Fruit fly (Drosophila melanogaster) whole organism, embryonic: Measurements from ENCODE around the gene pyd.

Source experiments
- Abd-B ChIP-seq: fragments of 200-800 bp; sonication (Bioruptor generic); optimal IDR thresholded peaks from 2 replicates; lab custom pipeline; 2018; ENCODE audit warnings: missing biosample characterization, mild to moderate bottlenecking, missing genetic modification characterization, moderate library complexity
- Awh ChIP-seq: fragments of 200-800 bp; sonication (Bioruptor generic); IDR thresholded peaks from 2 replicates; pipeline ENCODE4, ENCODE4 v1.3.6; 2022; ENCODE audit warnings: missing biosample characterization, missing genetic modification characterization
- BtbVII ChIP-seq: fragments of 200-800 bp; sonication (Bioruptor generic); optimal IDR thresholded peaks from 3 replicates; lab custom pipeline; 2017; ENCODE audit warnings: missing biosample characterization, mild to moderate bottlenecking, missing genetic modification characterization
- CG10959 ChIP-seq: fragments of 200-800 bp; sonication (Bioruptor generic); IDR thresholded peaks from 2 replicates; pipeline ENCODE4 v1.3.6; 2022; ENCODE audit warnings: missing biosample characterization, missing genetic modification characterization
- CG11093 ChIP-seq: fragments of 200-800 bp; sonication (Bioruptor generic); IDR thresholded peaks from 3 replicates; pipeline ENCODE4 v1.3.6; 2022; ENCODE audit warnings: missing biosample characterization, missing genetic modification characterization
- CG12071 ChIP-seq: fragments of 200-800 bp; sonication (Bioruptor generic); optimal IDR thresholded peaks from 3 replicates; lab custom pipeline; 2018; ENCODE audit warnings: missing biosample characterization, mild to moderate bottlenecking, missing genetic modification characterization
- CG14014 ChIP-seq: fragments of 200-800 bp; sonication (Bioruptor generic); IDR thresholded peaks from 2 replicates; pipeline ENCODE4 v1.3.6; 2022; ENCODE audit warnings: missing biosample characterization, missing genetic modification characterization
- CG14710 ChIP-seq: fragments of 200-800 bp; sonication (Bioruptor generic); optimal IDR thresholded peaks from 3 replicates; lab custom pipeline; 2019; ENCODE audit warnings: missing biosample characterization, mild to moderate bottlenecking, missing genetic modification characterization, moderate library complexity
- CG15269 ChIP-seq: fragments of 200-800 bp; sonication (Bioruptor generic); optimal IDR thresholded peaks from 2 replicates; lab custom pipeline; 2018; ENCODE audit warnings: missing biosample characterization, mild to moderate bottlenecking, missing genetic modification characterization, moderate library complexity
- CG1529 ChIP-seq: fragments of 200-800 bp; sonication (Bioruptor generic); optimal IDR thresholded peaks from 3 replicates; lab custom pipeline; 2018; ENCODE audit warnings: missing biosample characterization, missing genetic modification characterization
- CG1603 ChIP-seq: fragments of 200-800 bp; sonication (Bioruptor generic); optimal IDR thresholded peaks from 2 replicates; lab custom pipeline; 2019; ENCODE audit warnings: missing biosample characterization, mild to moderate bottlenecking, missing genetic modification characterization, moderate library complexity
- CG17359 ChIP-seq: fragments of 200-800 bp; sonication (Bioruptor generic); optimal IDR thresholded peaks from 3 replicates; lab custom pipeline; 2018; ENCODE audit warnings: missing biosample characterization, mild to moderate bottlenecking, missing genetic modification characterization, moderate library complexity
- CG17385 ChIP-seq: fragments of 200-800 bp; sonication (Bioruptor generic); optimal IDR thresholded peaks from 3 replicates; lab custom pipeline; 2018; ENCODE audit warnings: missing biosample characterization, mild to moderate bottlenecking, missing genetic modification characterization
- CG17829 ChIP-seq: fragments of 200-800 bp; optimal IDR thresholded peaks from 2 replicates; lab custom pipeline; 2019; ENCODE audit warnings: missing biosample characterization, mild to moderate bottlenecking, missing genetic modification characterization, moderate library complexity
- CG30431 ChIP-seq: fragments of 200-800 bp; sonication (Bioruptor generic); optimal IDR thresholded peaks from 2 replicates; lab custom pipeline; 2017; ENCODE audit warnings: missing biosample characterization, missing genetic modification characterization
- CG32532 ChIP-seq: fragments of 200-800 bp; sonication (Bioruptor generic); IDR thresholded peaks from 2 replicates; pipeline ENCODE4 v1.3.6; 2022; ENCODE audit warnings: missing biosample characterization, missing genetic modification characterization
- CG34422 ChIP-seq: fragments of 200-800 bp; sonication (Bioruptor generic); IDR thresholded peaks from 3 replicates; pipeline ENCODE4 v1.3.6; 2022; ENCODE audit warnings: missing biosample characterization, missing genetic modification characterization
- CG4282 ChIP-seq: fragments of 200-800 bp; sonication (Bioruptor generic); optimal IDR thresholded peaks from 2 replicates; lab custom pipeline; 2016; ENCODE audit warnings: missing biosample characterization, missing genetic modification characterization
- CG4328 ChIP-seq: fragments of 200-800 bp; sonication (Bioruptor generic); optimal IDR thresholded peaks from 3 replicates; lab custom pipeline; 2017; ENCODE audit warnings: missing biosample characterization, missing genetic modification reagents, missing genetic modification characterization
- CG4404 ChIP-seq: fragments of 200-800 bp; sonication (Bioruptor generic); IDR thresholded peaks from 2 replicates; pipeline ENCODE4 v1.3.6; 2022; ENCODE audit warnings: missing biosample characterization, missing genetic modification characterization
- CG7963 ChIP-seq: fragments of 200-800 bp; sonication (Bioruptor generic); IDR thresholded peaks from 3 replicates; pipeline ENCODE4 v1.3.6; 2022; ENCODE audit warnings: missing biosample characterization, missing genetic modification characterization; ENCODE audit not compliant: partially characterized antibody
- CG9437 ChIP-seq: fragments of 200-800 bp; sonication (Bioruptor generic); optimal IDR thresholded peaks from 2 replicates; lab custom pipeline; 2018; ENCODE audit warnings: missing biosample characterization, mild to moderate bottlenecking, missing genetic modification characterization
- Eip74EF ChIP-seq, 2 experiments: fragments of 200-800 bp in 1 of 2; fragments of >200 bp in 1 of 2; sonication (Bioruptor generic) in 1 of 2; optimal IDR thresholded peaks; 2 replicates each; lab custom pipeline; 2017 to 2019; ENCODE audit warnings: missing biosample characterization in 2 of 2, missing genetic modification characterization in 2 of 2, mild to moderate bottlenecking in 1 of 2, moderate library complexity in 1 of 2
- Ets65A ChIP-seq: fragments of 200-800 bp; sonication (Bioruptor generic); peaks from one replicate; lab custom pipeline; 2016; ENCODE audit warnings: missing biosample characterization, missing genetic modification characterization
- Hr39 ChIP-seq: fragments of >200 bp; optimal IDR thresholded peaks from 2 replicates; lab custom pipeline; 2017
- Max ChIP-seq: fragments of 200-800 bp; sonication (Bioruptor generic); optimal IDR thresholded peaks from 2 replicates; lab custom pipeline; 2016; ENCODE audit warnings: missing biosample characterization, mild to moderate bottlenecking, missing genetic modification characterization
- Mrtf ChIP-seq: fragments of 200-800 bp; sonication (Bioruptor generic); IDR thresholded peaks from 3 replicates; pipeline ENCODE4 v1.3.6; 2022; ENCODE audit warnings: missing biosample characterization, missing genetic modification characterization
- PHDP ChIP-seq: fragments of 200-800 bp; sonication (Bioruptor generic); optimal IDR thresholded peaks from 3 replicates; lab custom pipeline; 2018; ENCODE audit warnings: missing biosample characterization, mild to moderate bottlenecking, missing genetic modification characterization, moderate library complexity
- Spps ChIP-seq: fragments of 200-800 bp; sonication (Bioruptor generic); optimal IDR thresholded peaks from 2 replicates; lab custom pipeline; 2018; ENCODE audit warnings: missing biosample characterization, mild to moderate bottlenecking, missing genetic modification characterization
- bigmax ChIP-seq: fragments of 200-800 bp; sonication (Bioruptor generic); optimal IDR thresholded peaks from 2 replicates; lab custom pipeline; 2018; ENCODE audit warnings: missing biosample characterization, mild to moderate bottlenecking, missing genetic modification characterization
- dmrt99B ChIP-seq: fragments of 200-800 bp; sonication (Bioruptor generic); optimal IDR thresholded peaks from 2 replicates; lab custom pipeline; 2018; ENCODE audit warnings: missing biosample characterization, mild to moderate bottlenecking, missing genetic modification characterization, moderate library complexity
- fd96Cb ChIP-seq: fragments of 200-800 bp; sonication (Bioruptor generic); optimal IDR thresholded peaks from 2 replicates; lab custom pipeline; 2018; ENCODE audit warnings: missing biosample characterization, mild to moderate bottlenecking, missing genetic modification characterization, moderate library complexity
- hbn ChIP-seq: fragments of 200-800 bp; sonication (Bioruptor generic); IDR thresholded peaks from 2 replicates; pipeline ENCODE4 v1.3.6; 2022; ENCODE audit warnings: missing biosample characterization, missing genetic modification characterization; ENCODE audit not compliant: partially characterized antibody
- inv ChIP-seq: fragments of 200-800 bp; sonication (Bioruptor generic); IDR thresholded peaks from 2 replicates; pipeline ENCODE4 v1.3.6; 2022; ENCODE audit warnings: missing biosample characterization, missing genetic modification characterization; ENCODE audit not compliant: partially characterized antibody
- kah ChIP-seq: fragments of 200-800 bp; sonication (Bioruptor generic); optimal IDR thresholded peaks from 2 replicates; lab custom pipeline; 2018; ENCODE audit warnings: missing biosample characterization, mild to moderate bottlenecking, missing genetic modification characterization
- ken ChIP-seq: fragments of 200-800 bp; sonication (Bioruptor generic); IDR thresholded peaks from 3 replicates; pipeline ENCODE4 v1.3.6; 2022; ENCODE audit warnings: missing biosample characterization, missing genetic modification characterization
- odd ChIP-seq: fragments of 200-800 bp; sonication (Bioruptor generic); optimal IDR thresholded peaks from 2 replicates; lab custom pipeline; 2017; ENCODE audit warnings: missing biosample characterization, mild to moderate bottlenecking, missing genetic modification characterization
- row ChIP-seq: fragments of 200-800 bp; sonication (Bioruptor generic); IDR thresholded peaks from 3 replicates; pipeline ENCODE4 v1.3.6; 2022; ENCODE audit warnings: missing biosample characterization, missing genetic modification characterization
- sd ChIP-seq: fragments of 200-800 bp; sonication (Bioruptor generic); optimal IDR thresholded peaks from 3 replicates; lab custom pipeline; 2018; ENCODE audit warnings: missing biosample characterization, mild to moderate bottlenecking, missing genetic modification characterization, moderate library complexity
- sisA ChIP-seq: fragments of 200-800 bp; sonication (Bioruptor generic); IDR thresholded peaks from 2 replicates; pipeline ENCODE4 v1.3.6; 2022; ENCODE audit warnings: missing biosample characterization, missing genetic modification characterization
- tgo ChIP-seq: fragments of 200-800 bp; sonication (Bioruptor generic); IDR thresholded peaks from 3 replicates; pipeline ENCODE4 v1.3.6; 2022; ENCODE audit warnings: missing biosample characterization, missing genetic modification characterization
- vfl ChIP-seq: fragments of 200-800 bp; sonication (Bioruptor generic); optimal IDR thresholded peaks from 2 replicates; lab custom pipeline; 2016; ENCODE audit warnings: missing biosample characterization, missing genetic modification characterization
- vnd ChIP-seq: fragments of 200-800 bp; sonication (Bioruptor generic); IDR thresholded peaks from 3 replicates; pipeline ENCODE4 v1.3.6; 2022; ENCODE audit warnings: missing biosample characterization, missing genetic modification characterization; ENCODE audit not compliant: partially characterized antibody

Gene pyd

dm6 chr3R:8886772-8887367, 44.8 kb downstream of the pyd start (continued):
- TF ChIP-seq CG14710 (tag; lab: Kevin White, UChicago) (peak; percentile 65), CG32532 (GFP tag; lab: Robert Waterston, UW) (no peak; the same call in 1 of the 2 replicates), CG4282 (GFP tag; lab: Kevin White, UChicago) (no peak), Spps (tag; lab: Kevin White, UChicago) (peak; percentile 41), CG11093 (GFP tag; lab: Robert Waterston, UW) (0 out of 3 replicates have a peak, but pooled peaks have one; percentile 24), CG4404 (GFP tag; lab: Robert Waterston, UW) (no peak), CG4328 (GFP tag; lab: Kevin White, UChicago) (no peak), CG34422 (GFP tag; lab: Robert Waterston, UW) (no peak), CG10959 (GFP tag; lab: Robert Waterston, UW) (no peak), dmrt99B (tag; lab: Kevin White, UChicago) (peak; percentile 44), CG1603 (peak; percentile 57), CG9437 (no peak), bigmax (no peak), hbn (GFP tag; lab: Robert Waterston, UW) (no peak), sisA (GFP tag; lab: Robert Waterston, UW) (no peak; the same call in 1 of the 2 replicates), Ets65A (GFP tag; lab: Kevin White, UChicago) (peak; percentile 7), vnd (GFP tag; lab: Robert Waterston, UW) (no peak), Abd-B (GFP tag; lab: Kevin White, UChicago) (peak; percentile 9), CG15269 (no peak), tgo (GFP tag; lab: Robert Waterston, UW) (no peak), PHDP (no peak), Hr39 (lab: Kevin White, UChicago) (no peak), ken (no peak), kah (GFP tag; lab: Kevin White, UChicago) (no peak), CG14014 (GFP tag; lab: Robert Waterston, UW) (no peak), CG17359 (tag; lab: Kevin White, UChicago) (peak; percentile 35), inv (GFP tag; lab: Robert Waterston, UW) (no peak), Eip74EF (GFP tag; optimal IDR thresholded peaks at IDR 0.05; lab: Kevin White, UChicago) (peak in 1 of 2 experiments; percentile 1), Awh (no peak), Mrtf (no peak), CG12071 (GFP tag; lab: Kevin White, UChicago) (no peak), Max (no peak), row (GFP tag; lab: Robert Waterston, UW) (peak; percentile 57), odd (GFP tag; lab: Kevin White, UChicago) (no peak), sd (no peak), CG17829 (tag; lab: Kevin White, UChicago) (peak; percentile 66), CG17385 (GFP tag; lab: Kevin White, UChicago) (no peak), BtbVII (GFP tag; lab: Kevin White, UChicago) (no peak), vfl (GFP tag; lab: Kevin White, UChicago) (no peak), CG7963 (no peak), CG1529 (GFP tag; lab: Kevin White, UChicago) (no peak), CG30431 (GFP tag; lab: Kevin White, UChicago) (no peak), fd96Cb (tag; lab: Kevin White, UChicago) (peak; percentile 46)
